Worm (Caenorhabditis elegans): ENCODE measurements around the gene Y37D8A.29.

Y37D8A.29 gene

DNA sequence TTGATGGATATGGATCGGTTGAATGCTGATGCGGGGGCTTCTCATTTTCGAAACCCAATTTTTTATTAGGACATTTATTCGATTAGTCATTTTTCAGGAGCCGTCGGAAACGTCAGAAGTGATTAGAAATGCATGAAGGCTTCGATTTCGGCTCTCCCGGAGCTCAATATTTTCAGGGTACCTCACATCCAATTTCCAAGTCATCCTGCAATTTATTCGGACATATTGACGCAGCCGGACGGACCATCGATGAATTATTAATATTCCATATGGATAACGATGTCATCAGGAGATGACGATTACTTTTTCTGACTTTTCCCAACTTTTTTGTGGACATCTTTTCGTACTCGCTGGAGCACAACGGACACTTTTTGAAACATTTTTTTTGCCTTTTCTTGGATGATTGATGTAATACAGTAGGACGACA is 15.1 kb upstream of the Y37D8A.29 start (continued):
- TF ChIP-seq madf-5 (GFP tag; IDR thresholded peaks at IDR 0.05) (0 out of 4 replicates have a peak, but pooled peaks of 1 of the 2 experiments have one; percentile 51), saeg-2 (GFP tag; IDR thresholded peaks at IDR 0.05) (no peak), tra-1 (GFP tag; IDR thresholded peaks at IDR 0.05) (no peak), nhr-25 (tag; optimal IDR thresholded peaks at IDR 0.05; ENCODE audit: borderline replicate concordance, insufficient read depth) (no peak), nhr-10 (tag; optimal IDR thresholded peaks at IDR 0.05) (no peak), Y5F2A.4 (GFP tag; optimal IDR thresholded peaks at IDR 0.05) (peak; percentile 20), T20F7.1 (GFP tag; optimal IDR thresholded peaks at IDR 0.05) (no peak), aha-1 (tag) (peak; percentile 85), Y75B8A.6 (GFP tag; IDR thresholded peaks at IDR 0.05) (no peak), dmd-9 (GFP tag; IDR thresholded peaks at IDR 0.05) (no peak), zag-1 (tag; optimal IDR thresholded peaks at IDR 0.05) (no peak), dve-1 (tag; optimal IDR thresholded peaks at IDR 0.05; ENCODE audit: insufficient read depth) (peak; percentile 34), madf-9 (GFP tag; conservative IDR thresholded peaks at IDR 0.05) (no peak), nhr-28 (tag; optimal IDR thresholded peaks at IDR 0.05) (no peak), jun-1 (tag; optimal IDR thresholded peaks at IDR 0.05) (no peak), lin-15B (tag; optimal IDR thresholded peaks at IDR 0.05) (no peak), nhr-6 (tag; optimal IDR thresholded peaks at IDR 0.05) (no peak), snpc-1.2 (GFP tag; IDR thresholded peaks at IDR 0.05) (peak; percentile 71; the same call in 1 of the 2 replicates), cey-2 (tag; optimal IDR thresholded peaks at IDR 0.05; ENCODE audit: borderline replicate concordance, insufficient read depth) (no peak), Y105C5A.15 (GFP tag; IDR thresholded peaks at IDR 0.05) (no peak), dpl-1 (GFP tag; optimal IDR thresholded peaks at IDR 0.05) (no peak), tag-97 (GFP tag; IDR thresholded peaks at IDR 0.05) (no peak), ztf-11 (tag; optimal IDR thresholded peaks at IDR 0.05) (no peak), egl-27 (tag; optimal IDR thresholded peaks at IDR 0.05) (no peak), unc-62 (GFP tag; optimal IDR thresholded peaks at IDR 0.05 in 1 of 2) (no peak), unc-62 (tag; optimal IDR thresholded peaks at IDR 0.05) (no peak), ZK546.5 (tag; optimal IDR thresholded peaks at IDR 0.05) (no peak), php-3 (GFP tag; IDR thresholded peaks at IDR 0.05) (0 out of 2 replicates have a peak, but pooled peaks have one; percentile 34), R02D3.7 (tag; optimal IDR thresholded peaks at IDR 0.05) (no peak), lir-3 (tag; optimal IDR thresholded peaks at IDR 0.05) (no peak), daf-8 (GFP tag; IDR thresholded peaks at IDR 0.05) (no peak), F37D6.2 (tag; optimal IDR thresholded peaks at IDR 0.05) (no peak), nhr-237 (tag; optimal IDR thresholded peaks at IDR 0.05) (no peak), mdl-1 (tag; optimal IDR thresholded peaks at IDR 0.05) (no peak), aly-2 (tag; optimal IDR thresholded peaks at IDR 0.05) (no peak), hmg-1.1 (GFP tag; IDR thresholded peaks at IDR 0.05) (0 out of 2 replicates have a peak, but pooled peaks have one; percentile 10), rbr-2 (tag; optimal IDR thresholded peaks at IDR 0.05) (no peak), hlh-30 (tag; optimal IDR thresholded peaks at IDR 0.05; ENCODE audit: insufficient read depth) (no peak), unc-39 (tag; optimal IDR thresholded peaks at IDR 0.05) (no peak), daf-16 (GFP tag; optimal IDR thresholded peaks at IDR 0.05) (no peak), daf-16 (tag; optimal IDR thresholded peaks at IDR 0.05) (peak; percentile 32), mxl-2 (GFP tag; conservative IDR thresholded peaks at IDR 0.05) (no peak), F44E2.7 (GFP tag; IDR thresholded peaks at IDR 0.05) (no peak), mep-1 (tag; optimal IDR thresholded peaks at IDR 0.05) (peak; percentile 64), snpc-4 (tag; optimal IDR thresholded peaks at IDR 0.05) (no peak), daf-19 (GFP tag; conservative IDR thresholded peaks at IDR 0.05) (no peak), F49E8.2 (tag; optimal IDR thresholded peaks at IDR 0.05; ENCODE audit: borderline replicate concordance) (peak; percentile 26), egl-43 (GFP tag; IDR thresholded peaks at IDR 0.05) (no peak; the same call in 1 of the 2 replicates), ceh-32 (tag; optimal IDR thresholded peaks at IDR 0.05; ENCODE audit: poor library complexity) (no peak), F10B5.3 (tag; optimal IDR thresholded peaks at IDR 0.05) (peak; percentile 11), zip-2 (tag; optimal IDR thresholded peaks at IDR 0.05) (peak; percentile 1), hif-1 (tag; optimal IDR thresholded peaks at IDR 0.05) (no peak)
